Fruit fly (Drosophila melanogaster): ENCODE data around the gene Tie.

Gene Tie

DNA sequence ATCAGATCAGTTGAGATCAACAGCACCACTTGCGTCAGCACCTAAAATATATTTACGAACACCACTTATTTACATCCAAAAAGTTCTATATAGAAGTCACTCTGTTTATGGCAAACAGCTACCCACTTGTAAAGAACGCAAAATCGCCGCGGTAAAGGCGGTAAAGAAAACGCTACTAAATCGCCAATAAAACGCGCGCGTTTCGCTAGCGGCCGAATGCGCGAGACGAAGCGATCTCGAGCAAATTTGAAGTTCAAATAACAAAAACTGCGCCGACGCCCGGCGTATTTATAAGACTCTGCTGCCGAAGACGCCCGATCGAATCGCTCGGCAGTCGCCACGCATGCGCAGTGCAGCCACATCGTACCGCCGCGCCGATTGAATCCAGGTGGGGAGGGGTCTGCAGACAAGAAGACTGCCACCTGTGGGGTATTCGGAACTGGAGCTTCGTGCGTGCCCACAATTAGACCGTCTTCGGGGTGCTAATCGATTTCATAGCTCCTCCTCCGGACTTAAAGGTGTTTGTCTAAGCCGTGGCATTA is 41.2 kb downstream of the Tie start, which contains the start of gene CG13722:
TSS of gene CG13722 (minus strand) at position 262 of the 542 bp plus-strand sequence.
- TF ChIP-seq CG34406 (GFP tag; optimal IDR thresholded peaks at IDR 0.05) = no peak
- TF ChIP-seq fkh (GFP tag; optimal IDR thresholded peaks at IDR 0.05) = no peak
- TF ChIP-seq ss (GFP tag; optimal IDR thresholded peaks at IDR 0.05) = peak; percentile 28 to 79

DNA sequence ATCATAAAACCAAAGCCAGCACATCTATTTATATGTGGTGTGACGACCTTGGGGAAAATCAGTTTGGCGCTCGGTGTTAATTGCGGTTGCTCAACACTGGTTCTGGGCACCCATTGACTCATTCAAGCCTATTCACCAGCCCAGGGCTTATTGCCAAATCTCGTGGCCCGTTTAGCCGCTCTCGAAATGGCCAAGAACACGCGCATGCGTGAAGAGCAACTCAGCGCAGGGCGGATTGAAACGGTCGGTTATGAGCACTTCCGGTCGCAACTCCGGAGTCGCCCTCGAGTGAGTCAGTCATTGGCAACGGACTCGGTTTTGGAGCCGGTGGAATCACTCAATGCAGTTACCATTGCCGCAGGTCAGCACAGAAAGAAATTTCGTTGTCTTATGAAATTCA is 42.5 kb downstream of the Tie start:
- TF ChIP-seq ss (GFP tag; optimal IDR thresholded peaks at IDR 0.05) (no peak), Sox14 (GFP tag; optimal IDR thresholded peaks at IDR 0.05) (no peak), CG9139 (GFP tag; optimal IDR thresholded peaks at IDR 0.05) (no peak), Ets96B (tag; optimal IDR thresholded peaks at IDR 0.05) (no peak), CG8119 (GFP tag; IDR thresholded peaks at IDR 0.05) (no peak), Hr39 (GFP tag; optimal IDR thresholded peaks at IDR 0.05) (no peak), Met (GFP tag; optimal IDR thresholded peaks at IDR 0.05) (no peak), CG6792 (GFP tag; optimal IDR thresholded peaks at IDR 0.05) (no peak), CG3032 (tag; optimal IDR thresholded peaks at IDR 0.05) (no peak), CG6808 (GFP tag; optimal IDR thresholded peaks at IDR 0.05) (no peak), Hr38 (GFP tag; optimal IDR thresholded peaks at IDR 0.05) (no peak)

DNA sequence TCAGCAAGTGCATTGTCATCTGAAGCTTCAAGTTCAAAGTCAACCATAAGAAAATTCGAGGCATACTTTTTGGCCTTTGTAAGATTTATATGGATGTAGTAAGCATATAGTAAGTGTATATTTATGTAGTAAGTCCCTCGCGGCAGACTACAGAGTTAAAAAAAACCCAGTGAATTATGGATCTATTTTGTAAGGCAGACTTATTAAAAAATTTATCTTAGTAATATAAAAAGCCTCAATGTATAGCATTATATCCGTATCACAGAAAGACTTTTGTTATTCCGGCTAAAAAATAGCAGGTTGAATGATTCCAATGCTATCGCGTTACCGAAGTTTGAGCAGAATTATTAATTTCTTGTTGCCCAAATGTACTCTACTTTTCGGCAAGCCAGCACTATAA is 47.3 kb downstream of the Tie start:
- TF ChIP-seq Hr4 (GFP tag; optimal IDR thresholded peaks at IDR 0.05) (peak; percentile 24), Smox (GFP tag; optimal IDR thresholded peaks at IDR 0.05) (peak; percentile 3), achi (GFP tag; optimal IDR thresholded peaks at IDR 0.05) (peak; percentile 1), Eip78C (GFP tag) (peak; percentile 65), CG8319 (GFP tag; optimal IDR thresholded peaks at IDR 0.05) (no peak)

DNA sequence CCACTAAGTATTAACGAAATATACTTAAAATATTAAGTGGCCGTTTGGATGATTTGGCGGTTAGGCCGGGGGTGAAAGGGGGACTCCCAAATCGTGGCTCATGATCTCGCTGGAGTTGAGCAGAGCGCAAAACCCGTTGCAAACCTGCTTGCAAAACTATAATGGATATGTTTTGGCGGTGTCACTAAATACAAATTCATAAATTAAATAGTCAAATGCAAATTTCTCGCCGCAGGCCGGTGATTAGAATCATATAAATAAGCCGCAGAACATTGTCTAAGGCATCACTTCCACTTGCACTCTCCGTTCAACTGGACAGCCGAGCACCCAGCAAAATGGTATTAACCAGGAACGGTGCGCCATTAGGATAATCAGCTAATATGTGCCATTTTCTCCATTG is 49.4 kb downstream of the Tie start, which contains the start of gene CG11350:
TSS of gene CG11350 (plus strand) at position 301 of the 400 bp plus-strand sequence.
- TF ChIP-seq Sox15 (GFP tag; optimal IDR thresholded peaks at IDR 0.05) (no peak), ss (GFP tag; optimal IDR thresholded peaks at IDR 0.05) (no peak), topi (GFP tag; optimal IDR thresholded peaks at IDR 0.05) (no peak), Hr38 (GFP tag; optimal IDR thresholded peaks at IDR 0.05) (no peak), dsx (GFP tag; optimal IDR thresholded peaks at IDR 0.05; ENCODE audit: poor library complexity, severe bottlenecking) (no peak), Ets21C (GFP tag; optimal IDR thresholded peaks at IDR 0.05) (no peak), Smox (GFP tag; optimal IDR thresholded peaks at IDR 0.05) (no peak), net (GFP tag; optimal IDR thresholded peaks at IDR 0.05) (no peak), Sox102F (GFP tag; optimal IDR thresholded peaks at IDR 0.05) (no peak), CG8632 (GFP tag; optimal IDR thresholded peaks at IDR 0.05) (no peak), CG11902 (GFP tag; optimal IDR thresholded peaks at IDR 0.05) (no peak), acj6 (GFP tag; optimal IDR thresholded peaks at IDR 0.05) (no peak), CG32006 (GFP tag; optimal IDR thresholded peaks at IDR 0.05) (no peak), CG8119 (GFP tag; IDR thresholded peaks at IDR 0.05) (no peak), CG7368 (GFP tag; optimal IDR thresholded peaks at IDR 0.05) (no peak), Gug (GFP tag; IDR thresholded peaks at IDR 0.05) (no peak)

DNA sequence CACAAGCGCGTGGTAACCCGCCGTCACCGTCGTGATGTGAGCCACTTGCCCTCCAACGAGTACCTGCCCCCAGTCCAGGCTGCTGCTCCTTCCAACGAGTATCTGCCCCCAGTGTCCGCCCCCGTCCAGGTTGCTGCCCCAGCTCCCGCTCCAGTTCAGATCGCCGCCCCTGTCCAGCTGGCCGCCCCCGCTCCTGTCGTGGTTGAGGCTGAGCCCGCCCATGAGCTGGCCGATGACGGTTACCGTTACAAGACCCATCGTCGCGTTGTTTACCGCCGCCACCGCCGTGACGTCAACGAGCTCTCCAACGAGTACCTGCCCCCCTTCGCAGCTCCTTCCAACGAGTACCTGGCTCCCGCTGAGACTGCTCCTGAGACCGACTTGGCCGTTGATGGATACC is 51.2 kb downstream of the Tie start:
- TF ChIP-seq fd59A (GFP tag; optimal IDR thresholded peaks at IDR 0.05) (no peak), svp (GFP tag) (no peak), topi (GFP tag; optimal IDR thresholded peaks at IDR 0.05) (no peak), net (GFP tag; optimal IDR thresholded peaks at IDR 0.05) (no peak), CG6808 (GFP tag; optimal IDR thresholded peaks at IDR 0.05) (no peak), Met (GFP tag; optimal IDR thresholded peaks at IDR 0.05) (no peak), CG8119 (GFP tag; IDR thresholded peaks at IDR 0.05) (no peak), CG11294 (GFP tag; IDR thresholded peaks at IDR 0.05) (no peak), Eip78C (GFP tag) (no peak), dsx (GFP tag; optimal IDR thresholded peaks at IDR 0.05; ENCODE audit: poor library complexity, severe bottlenecking) (no peak), CG8632 (GFP tag; optimal IDR thresholded peaks at IDR 0.05) (no peak), CG6792 (GFP tag; optimal IDR thresholded peaks at IDR 0.05) (no peak), esn (GFP tag; optimal IDR thresholded peaks at IDR 0.05) (no peak), Eip93F (GFP tag; optimal IDR thresholded peaks at IDR 0.05) (no peak), fkh (GFP tag; optimal IDR thresholded peaks at IDR 0.05) (no peak), spab (GFP tag; optimal IDR thresholded peaks at IDR 0.05) (no peak), CG4318 (GFP tag; optimal IDR thresholded peaks at IDR 0.05) (no peak)

All from whole organism, prepupa.